Worm (Caenorhabditis elegans): ENCODE measurements around the gene F21D12.2.

The F21D12.2 gene

ce11 chrII:7287709-7288108 lies 29.9 kb upstream of the F21D12.2 start (continued):
- TF ChIP-seq dmd-6 (GFP tag; IDR thresholded peaks at IDR 0.05) (peak; percentile 84), zip-2 (tag; optimal IDR thresholded peaks at IDR 0.05) (no peak), ZK546.5 (tag; optimal IDR thresholded peaks at IDR 0.05) (no peak), gei-8 (GFP tag; optimal IDR thresholded peaks at IDR 0.05) (no peak), lin-39 (tag; optimal IDR thresholded peaks at IDR 0.05) (no peak), dmd-9 (GFP tag; IDR thresholded peaks at IDR 0.05) (no peak), fos-1 (tag; optimal IDR thresholded peaks at IDR 0.05) (no peak), F37D6.2 (tag; optimal IDR thresholded peaks at IDR 0.05) (no peak), nhr-76 (tag; optimal IDR thresholded peaks at IDR 0.05) (no peak), nhr-42 (GFP tag; IDR thresholded peaks at IDR 0.05) (no peak), nhr-11 (tag; optimal IDR thresholded peaks at IDR 0.05) (no peak), mxl-2 (GFP tag; conservative IDR thresholded peaks at IDR 0.05) (no peak), nhr-48 (tag; optimal IDR thresholded peaks at IDR 0.05) (peak; percentile 50), snpc-1.2 (GFP tag; IDR thresholded peaks at IDR 0.05) (no peak), spr-3 (GFP tag; optimal IDR thresholded peaks at IDR 0.05) (no peak), unc-39 (tag; optimal IDR thresholded peaks at IDR 0.05) (no peak), aly-2 (tag; optimal IDR thresholded peaks at IDR 0.05) (no peak), php-3 (GFP tag; IDR thresholded peaks at IDR 0.05) (peak; percentile 97), ztf-11 (tag; optimal IDR thresholded peaks at IDR 0.05) (no peak), ces-1 (GFP tag; optimal IDR thresholded peaks at IDR 0.05) (no peak), ceh-32 (tag; optimal IDR thresholded peaks at IDR 0.05; ENCODE audit: poor library complexity) (no peak), T20F7.1 (GFP tag; optimal IDR thresholded peaks at IDR 0.05) (no peak), zfp-2 (tag; optimal IDR thresholded peaks at IDR 0.05) (no peak), lin-1 (GFP tag; IDR thresholded peaks at IDR 0.05) (no peak), hif-1 (tag; optimal IDR thresholded peaks at IDR 0.05) (no peak), dpl-1 (GFP tag; optimal IDR thresholded peaks at IDR 0.05) (no peak), nhr-6 (tag; optimal IDR thresholded peaks at IDR 0.05) (no peak), nhr-237 (tag; optimal IDR thresholded peaks at IDR 0.05) (no peak)

- TF ChIP-seq nhr-77 (tag; optimal IDR thresholded peaks at IDR 0.05): no peak
- no peak for TF ChIP-seq zfp-2 (tag; optimal IDR thresholded peaks at IDR 0.05)
- TF ChIP-seq dmd-6 (GFP tag; IDR thresholded peaks at IDR 0.05): peak; percentile 100
- TF ChIP-seq dve-1 (tag; optimal IDR thresholded peaks at IDR 0.05; ENCODE audit: insufficient read depth): peak; percentile 90
- TF ChIP-seq egl-27 (tag; optimal IDR thresholded peaks at IDR 0.05): no peak
- TF ChIP-seq nhr-28 (tag; optimal IDR thresholded peaks at IDR 0.05): peak; percentile 58
- TF ChIP-seq unc-62 (GFP tag; optimal IDR thresholded peaks at IDR 0.05 in 1 of 2): peak in 1 of 2 experiments; percentile 75
- TF ChIP-seq unc-62 (tag; optimal IDR thresholded peaks at IDR 0.05): no peak
- peak; percentile 95 for TF ChIP-seq nhr-48 (tag; optimal IDR thresholded peaks at IDR 0.05)
- TF ChIP-seq pha-4 (GFP tag; IDR thresholded peaks at IDR 0.05): no peak
- no peak for TF ChIP-seq pha-4 (tag; optimal IDR thresholded peaks at IDR 0.05)
- peak; percentile 36 for TF ChIP-seq aha-1 (tag)
- no peak for TF ChIP-seq cey-2 (tag; optimal IDR thresholded peaks at IDR 0.05; ENCODE audit: borderline replicate concordance, insufficient read depth)
- peak; percentile 69 for TF ChIP-seq hlh-11 (tag; optimal IDR thresholded peaks at IDR 0.05)
- no peak for TF ChIP-seq Y48G9A.11 (GFP tag; IDR thresholded peaks at IDR 0.05)
- peak; percentile 86 for TF ChIP-seq nhr-102 (tag; optimal IDR thresholded peaks at IDR 0.05)
- no peak for TF ChIP-seq mes-2 (tag; optimal IDR thresholded peaks at IDR 0.05; ENCODE audit: poor library complexity, severe bottlenecking)
- TF ChIP-seq zip-11 (GFP tag; IDR thresholded peaks at IDR 0.05): no peak
- peak; percentile 55 for TF ChIP-seq T20F7.1 (GFP tag; optimal IDR thresholded peaks at IDR 0.05)
- TF ChIP-seq lim-7 (GFP tag; IDR thresholded peaks at IDR 0.05): no peak
- TF ChIP-seq snpc-1.2 (GFP tag; IDR thresholded peaks at IDR 0.05): no peak
- peak; percentile 69 for TF ChIP-seq lin-1 (GFP tag; IDR thresholded peaks at IDR 0.05)
- TF ChIP-seq rbr-2 (tag; optimal IDR thresholded peaks at IDR 0.05): no peak
- TF ChIP-seq php-3 (GFP tag; IDR thresholded peaks at IDR 0.05): peak; percentile 94
- peak in 1 of 2 experiments; percentile 92 for TF ChIP-seq daf-16 (GFP tag; optimal IDR thresholded peaks at IDR 0.05)
- TF ChIP-seq daf-16 (tag; optimal IDR thresholded peaks at IDR 0.05): peak; percentile 90
- peak; percentile 88 for TF ChIP-seq ceh-20 (GFP tag; IDR thresholded peaks at IDR 0.05)
- peak; percentile 65 for TF ChIP-seq pqm-1 (tag; optimal IDR thresholded peaks at IDR 0.05)
- no peak for TF ChIP-seq lin-29 (GFP tag; IDR thresholded peaks at IDR 0.05)
- TF ChIP-seq fkh-10 (GFP tag; optimal IDR thresholded peaks at IDR 0.05): no peak
- TF ChIP-seq F37D6.2 (tag; optimal IDR thresholded peaks at IDR 0.05): no peak
These were observed 27.6 kb upstream of the F21D12.2 start, which contains the start of gene C30G12.2 for ce11 chrII:7289923-7290476. Gene C30G12.2 (plus strand): TSS chrII:7290426.
